Fruit fly (Drosophila melanogaster): Measurements from ENCODE around the gene Fhos.

Gene Fhos

DNA sequence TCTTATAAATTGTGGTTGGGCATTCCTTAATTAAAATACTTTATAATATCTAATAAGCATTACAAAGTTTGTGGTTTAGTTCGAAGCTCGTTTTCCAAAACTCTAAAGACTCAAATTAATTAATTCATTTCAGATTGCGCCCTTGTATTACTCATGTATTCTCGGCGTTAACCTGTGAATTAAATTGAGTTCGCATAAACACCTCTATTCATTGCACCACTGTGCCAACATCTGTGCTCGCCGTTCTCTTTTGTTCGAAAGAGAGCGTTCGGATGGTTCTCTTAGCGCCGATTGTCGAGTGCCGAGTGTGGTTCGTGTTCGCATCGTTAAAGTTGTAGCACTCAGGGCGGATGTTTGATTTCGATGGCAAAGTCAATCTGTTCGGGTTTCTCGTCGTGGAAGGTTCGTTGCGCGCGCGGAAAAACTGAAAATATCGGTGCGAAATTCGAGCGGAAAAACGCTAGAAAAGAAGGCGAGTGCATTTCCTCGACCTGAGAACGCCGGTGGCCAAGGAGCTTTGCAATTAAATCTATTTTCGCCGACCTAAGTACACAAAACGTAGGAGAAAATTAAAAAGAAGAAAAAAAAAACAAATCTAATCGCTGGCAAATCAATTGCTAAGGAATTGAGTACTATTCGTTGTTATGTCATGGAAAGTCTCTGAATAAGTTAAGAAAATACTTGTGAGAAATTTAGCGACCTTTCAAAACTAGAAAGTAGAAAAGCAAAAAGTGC lies 73.9 kb downstream of the Fhos start, which contains the start of gene dally (continued):
- no peak for TF ChIP-seq CG14965 (GFP tag; optimal IDR thresholded peaks at IDR 0.05; ENCODE audit: borderline replicate concordance)
- TF ChIP-seq CG7271 (tag; optimal IDR thresholded peaks at IDR 0.05): no peak
- TF ChIP-seq amos (GFP tag; IDR thresholded peaks at IDR 0.05; ENCODE audit: partially characterized antibody): peak; percentile 55; the same call in 1 of the 2 replicates
- TF ChIP-seq Pdp1 (GFP tag; optimal IDR thresholded peaks at IDR 0.05): peak in 1 of 2 experiments; percentile 53
- TF ChIP-seq CG15479 (GFP tag; optimal IDR thresholded peaks at IDR 0.05): peak; percentile 7
- TF ChIP-seq tap (tag; optimal IDR thresholded peaks at IDR 0.05): peak; percentile 2
- TF ChIP-seq ap (GFP tag; IDR thresholded peaks at IDR 0.05): 0 out of 2 replicates have a peak, but pooled peaks have one; percentile 6
- no peak for TF ChIP-seq psq (GFP tag; optimal IDR thresholded peaks at IDR 0.05)
- TF ChIP-seq CG7357 (GFP tag; IDR thresholded peaks at IDR 0.05): no peak
- TF ChIP-seq schlank (tag; optimal IDR thresholded peaks at IDR 0.05): no peak
- TF ChIP-seq ewg (GFP tag; optimal IDR thresholded peaks at IDR 0.05): no peak
- peak; percentile 35; the same call in 1 of the 2 replicates for TF ChIP-seq Adf1 (GFP tag; IDR thresholded peaks at IDR 0.05)
- TF ChIP-seq CG12104 (GFP tag; optimal IDR thresholded peaks at IDR 0.05): no peak
- TF ChIP-seq pho (GFP tag; optimal IDR thresholded peaks at IDR 0.05): no peak
- TF ChIP-seq CG2116 (GFP tag; optimal IDR thresholded peaks at IDR 0.05): no peak
- no peak for TF ChIP-seq jigr1 (GFP tag; IDR thresholded peaks at IDR 0.05)
- no peak for TF ChIP-seq CG10565 (GFP tag; optimal IDR thresholded peaks at IDR 0.05)
- no peak for TF ChIP-seq CG33557 (GFP tag; optimal IDR thresholded peaks at IDR 0.05)
- no peak for TF ChIP-seq Hsf (GFP tag; optimal IDR thresholded peaks at IDR 0.05)
- no peak for TF ChIP-seq dimm (GFP tag; IDR thresholded peaks at IDR 0.05)
- TF ChIP-seq Bteb2 (GFP tag; optimal IDR thresholded peaks at IDR 0.05): no peak
- TF ChIP-seq CG13424 (tag; optimal IDR thresholded peaks at IDR 0.05): no peak
- no peak for TF ChIP-seq CG32767 (GFP tag; IDR thresholded peaks at IDR 0.05)
- TF ChIP-seq kni (GFP tag; optimal IDR thresholded peaks at IDR 0.05): peak; percentile 56
- TF ChIP-seq CG7745 (tag; optimal IDR thresholded peaks at IDR 0.05): no peak
- TF ChIP-seq CG9932 (GFP tag; IDR thresholded peaks at IDR 0.05): peak; percentile 41
- no peak for TF ChIP-seq Oaz (GFP tag; IDR thresholded peaks at IDR 0.05)
- TF ChIP-seq Scr (GFP tag; IDR thresholded peaks at IDR 0.05; ENCODE audit: partially characterized antibody): peak; percentile 48
- TF ChIP-seq CG13296 (GFP tag; optimal IDR thresholded peaks at IDR 0.05): peak; percentile 31
- TF ChIP-seq CG8478 (optimal IDR thresholded peaks at IDR 0.05): no peak
- TF ChIP-seq HmgD (GFP tag; optimal IDR thresholded peaks at IDR 0.05): peak; percentile 13
- peak; percentile 26 for TF ChIP-seq CG10979 (tag; optimal IDR thresholded peaks at IDR 0.05)
- no peak; the same call in 1 of the 2 replicates for TF ChIP-seq Bgb (GFP tag; IDR thresholded peaks at IDR 0.05; ENCODE audit: partially characterized antibody)
- no peak for TF ChIP-seq sc (optimal IDR thresholded peaks at IDR 0.05)
- no peak for TF ChIP-seq sc (GFP tag; optimal IDR thresholded peaks at IDR 0.05)
- TF ChIP-seq CG7372 (GFP tag; IDR thresholded peaks at IDR 0.05): peak; percentile 67; the same call in 1 of the 2 replicates
- no peak for TF ChIP-seq lola (GFP tag; optimal IDR thresholded peaks at IDR 0.05)
- TF ChIP-seq emc (GFP tag; optimal IDR thresholded peaks at IDR 0.05): no peak
- TF ChIP-seq mam (GFP tag; optimal IDR thresholded peaks at IDR 0.05): no peak
- TF ChIP-seq corto (GFP tag; optimal IDR thresholded peaks at IDR 0.05): peak; percentile 40
- TF ChIP-seq Med (GFP tag): peak; percentile 93
- peak in 1 of 2 experiments; percentile 15 for TF ChIP-seq Eip74EF (GFP tag; optimal IDR thresholded peaks at IDR 0.05)
- peak; percentile 64 for TF ChIP-seq CG7987 (GFP tag; optimal IDR thresholded peaks at IDR 0.05)
- peak; percentile 31 for TF ChIP-seq her (GFP tag; optimal IDR thresholded peaks at IDR 0.05)
- no peak for TF ChIP-seq pan (optimal IDR thresholded peaks at IDR 0.05)
- TF ChIP-seq pan (GFP tag; optimal IDR thresholded peaks at IDR 0.05 in 1 of 2, IDR thresholded peaks at IDR 0.05 in 1 of 2): peak in 1 of 2 experiments; percentile 64
- TF ChIP-seq CG17802 (tag; optimal IDR thresholded peaks at IDR 0.05): no peak
- TF ChIP-seq CG3847 (GFP tag; IDR thresholded peaks at IDR 0.05): no peak
- no peak for TF ChIP-seq lmd (GFP tag; IDR thresholded peaks at IDR 0.05)

Data from whole organism, embryonic.